Fruit fly (Drosophila melanogaster) whole organism, embryonic: Measurements from ENCODE around the gene pit.

Source experiments
- CG11695 ChIP-seq: fragments of 200-800 bp; sonication (Bioruptor generic); IDR thresholded peaks from 3 replicates; pipeline ENCODE4 v1.3.6; 2022; ENCODE audit warnings: missing biosample characterization, missing genetic modification characterization
- CG15073 ChIP-seq: fragments of 200-800 bp; sonication (Bioruptor generic); optimal IDR thresholded peaks from 2 replicates; lab custom pipeline; 2016; ENCODE audit warnings: missing biosample characterization, missing genetic modification characterization
- CG34224 ChIP-seq: fragments of 200-800 bp; sonication (Bioruptor generic); IDR thresholded peaks from 3 replicates; pipeline ENCODE4 v1.3.6; 2022; ENCODE audit warnings: missing biosample characterization, missing genetic modification characterization; ENCODE audit not compliant: partially characterized antibody
- CG4707 ChIP-seq: fragments of 200-800 bp; sonication (Bioruptor generic); optimal IDR thresholded peaks from 2 replicates; lab custom pipeline; 2018; ENCODE audit warnings: missing biosample characterization, mild to moderate bottlenecking, missing genetic modification characterization, moderate library complexity
- CG6254 ChIP-seq: fragments of 200-800 bp; sonication (Bioruptor generic); optimal IDR thresholded peaks from 3 replicates; lab custom pipeline; 2017; ENCODE audit warnings: mild to moderate bottlenecking, missing biosample characterization, missing genetic modification reagents, missing genetic modification characterization
- CG7745 ChIP-seq: fragments of 200-800 bp; sonication (Bioruptor generic); optimal IDR thresholded peaks from 2 replicates; lab custom pipeline; 2018; ENCODE audit warnings: missing biosample characterization, mild to moderate bottlenecking, missing genetic modification characterization, moderate library complexity
- HmgZ ChIP-seq: fragments of 200-800 bp; sonication (Bioruptor generic); optimal IDR thresholded peaks from 2 replicates; lab custom pipeline; 2018; ENCODE audit warnings: missing biosample characterization, mild to moderate bottlenecking, missing genetic modification characterization
- ash1 ChIP-seq: fragments of 200-800 bp; sonication (Bioruptor generic); optimal IDR thresholded peaks from 2 replicates; lab custom pipeline; 2018; ENCODE audit warnings: missing biosample characterization, mild to moderate bottlenecking, missing genetic modification characterization
- schlank ChIP-seq: fragments of 200-800 bp; sonication (Bioruptor generic); optimal IDR thresholded peaks from 2 replicates; lab custom pipeline; 2018; ENCODE audit warnings: missing biosample characterization, mild to moderate bottlenecking, missing genetic modification characterization
- ttk ChIP-seq: fragments of 200-800 bp; sonication (Bioruptor generic); IDR thresholded peaks from 2 replicates; pipeline ENCODE4 v2.1.2; 2022; ENCODE audit warnings: missing biosample characterization, missing genetic modification characterization

DNA sequence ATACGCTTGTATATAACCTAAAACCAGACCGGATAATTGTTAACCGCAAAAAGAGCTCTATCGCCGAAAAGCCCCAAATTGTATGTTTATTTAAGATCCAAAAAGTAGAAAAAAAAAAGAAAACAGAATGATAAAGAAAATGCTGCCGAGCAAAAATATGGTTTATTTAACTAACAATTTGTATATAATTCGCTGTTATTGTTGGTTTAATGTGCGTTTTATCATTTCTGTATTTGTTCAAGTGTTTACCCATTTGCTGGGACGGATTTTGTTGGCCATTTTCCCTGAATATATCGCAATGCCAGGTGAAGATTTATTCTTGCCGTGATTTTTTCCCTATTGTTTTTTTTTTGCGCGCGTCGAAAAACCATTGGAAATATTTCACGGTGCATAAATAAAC is 23.0 kb downstream of the pit start:
- TF ChIP-seq ash1 (GFP tag; lab: Kevin White, UChicago), result no peak
- no peak for TF ChIP-seq CG4707 (GFP tag; lab: Kevin White, UChicago)
- no peak for TF ChIP-seq CG34224 (GFP tag; lab: Robert Waterston, UW)
- no peak for TF ChIP-seq schlank (tag; lab: Kevin White, UChicago)
- TF ChIP-seq CG11695 (GFP tag; lab: Robert Waterston, UW), result no peak
- TF ChIP-seq CG7745, result no peak
- no peak for TF ChIP-seq ttk (GFP tag; lab: Robert Waterston, UW)
- TF ChIP-seq HmgZ, result no peak
- no peak for TF ChIP-seq CG6254 (GFP tag; lab: Kevin White, UChicago)
- no peak for TF ChIP-seq CG15073
